Fruit fly (Drosophila melanogaster) whole organism, embryonic: ENCODE data around the gene CG12880.
A peak's percentile ranks its signal among the peaks of the same experiment; 100 is the strongest.

Experiments used
- BtbVII ChIP-seq: fragments of 200-800 bp; sonication (Bioruptor generic); optimal IDR thresholded peaks from 3 replicates; lab custom pipeline; 2017; ENCODE audit warnings: missing biosample characterization, mild to moderate bottlenecking, missing genetic modification characterization
- Bteb2 ChIP-seq: fragments of 200-800 bp; sonication (Bioruptor generic); optimal IDR thresholded peaks from 2 replicates; lab custom pipeline; 2016; ENCODE audit warnings: missing biosample characterization, missing genetic modification characterization
- CG13624 ChIP-seq: fragments of 200-800 bp; sonication (Bioruptor generic); optimal IDR thresholded peaks from 2 replicates; lab custom pipeline; 2016; ENCODE audit warnings: missing biosample characterization, missing genetic modification characterization
- CG14710 ChIP-seq: fragments of 200-800 bp; sonication (Bioruptor generic); optimal IDR thresholded peaks from 3 replicates; lab custom pipeline; 2019; ENCODE audit warnings: missing biosample characterization, mild to moderate bottlenecking, missing genetic modification characterization, moderate library complexity
- CG15696 ChIP-seq: fragments of 200-800 bp; sonication (Bioruptor generic); optimal IDR thresholded peaks from 2 replicates; lab custom pipeline; 2019; ENCODE audit warnings: missing biosample characterization, mild to moderate bottlenecking, missing genetic modification characterization, moderate library complexity
- CG16813 ChIP-seq: fragments of 200-800 bp; sonication (Bioruptor generic); IDR thresholded peaks from 3 replicates; pipeline ENCODE4 v1.3.6; 2022; ENCODE audit warnings: missing biosample characterization, missing genetic modification characterization; ENCODE audit not compliant: partially characterized antibody
- CG2202 ChIP-seq: fragments of 200-800 bp; sonication (Bioruptor generic); optimal IDR thresholded peaks from 2 replicates; lab custom pipeline; 2018; ENCODE audit warnings: missing biosample characterization, mild to moderate bottlenecking, missing genetic modification characterization
- CG3281 ChIP-seq: fragments of 200-800 bp; sonication (Bioruptor generic); optimal IDR thresholded peaks from 3 replicates; lab custom pipeline; 2017; ENCODE audit warnings: missing biosample characterization, mild to moderate bottlenecking, missing genetic modification characterization
- CG3838 ChIP-seq: fragments of 200-800 bp; sonication (Bioruptor generic); optimal IDR thresholded peaks from 3 replicates; lab custom pipeline; 2016; ENCODE audit warnings: missing biosample characterization, missing genetic modification characterization
- CG5953 ChIP-seq: fragments of 200-800 bp; sonication (Bioruptor generic); IDR thresholded peaks from 2 replicates; pipeline ENCODE4 v1.3.6; 2022; ENCODE audit warnings: missing biosample characterization, missing genetic modification characterization
- CG6854 ChIP-seq: fragments of 200-800 bp; sonication (Bioruptor generic); optimal IDR thresholded peaks from 3 replicates; lab custom pipeline; 2017; ENCODE audit warnings: missing biosample characterization, mild to moderate bottlenecking, missing genetic modification characterization
- CG9797 ChIP-seq: fragments of 200-800 bp; sonication (Bioruptor generic); optimal IDR thresholded peaks from 3 replicates; lab custom pipeline; 2018; ENCODE audit warnings: missing biosample characterization, mild to moderate bottlenecking, missing genetic modification characterization
- CG9932 ChIP-seq: fragments of 200-800 bp; sonication (Bioruptor generic); IDR thresholded peaks from 2 replicates; pipeline ENCODE4 v1.3.6; 2022; ENCODE audit warnings: missing biosample characterization, missing genetic modification characterization
- CrebB ChIP-seq: fragments of 200-800 bp; sonication (Bioruptor generic); optimal IDR thresholded peaks from 3 replicates; lab custom pipeline; 2018; ENCODE audit warnings: missing biosample characterization, mild to moderate bottlenecking, missing genetic modification characterization
- Dbx ChIP-seq: fragments of 200-800 bp; sonication (Bioruptor generic); IDR thresholded peaks from 3 replicates; pipeline ENCODE4 v1.3.6; 2022; ENCODE audit warnings: missing biosample characterization, missing genetic modification characterization
- Deaf1 ChIP-seq: fragments of 200-800 bp; optimal IDR thresholded peaks from 3 replicates; lab custom pipeline; 2019; ENCODE audit warnings: missing biosample characterization, mild to moderate bottlenecking, missing genetic modification characterization, moderate library complexity
- Ets65A ChIP-seq: fragments of 200-800 bp; sonication (Bioruptor generic); peaks from one replicate; lab custom pipeline; 2016; ENCODE audit warnings: missing biosample characterization, missing genetic modification characterization
- HLH3B ChIP-seq: fragments of 200-800 bp; sonication (Bioruptor generic); IDR thresholded peaks from 2 replicates; pipeline ENCODE4 v1.3.6; 2022; ENCODE audit warnings: missing biosample characterization, missing genetic modification characterization
- Lim3 ChIP-seq: fragments of 200-800 bp; sonication (Bioruptor generic); IDR thresholded peaks from 2 replicates; pipeline ENCODE4 v1.3.6; 2022; ENCODE audit warnings: missing biosample characterization, missing genetic modification characterization
- MESR4 ChIP-seq: fragments of 200-800 bp; sonication (Bioruptor generic); optimal IDR thresholded peaks from 2 replicates; lab custom pipeline; 2018; ENCODE audit warnings: missing biosample characterization, mild to moderate bottlenecking, missing genetic modification characterization, moderate library complexity
- Myb ChIP-seq: fragments of 200-800 bp; sonication (Bioruptor generic); optimal IDR thresholded peaks from 2 replicates; lab custom pipeline; 2016; ENCODE audit warnings: missing biosample characterization, missing genetic modification characterization
- Optix ChIP-seq: fragments of 200-800 bp; sonication (Bioruptor generic); IDR thresholded peaks from 3 replicates; pipeline ENCODE4 v1.3.6; 2022; ENCODE audit warnings: missing biosample characterization, missing genetic modification characterization
- Ptx1 ChIP-seq: fragments of 200-800 bp; sonication (Bioruptor generic); IDR thresholded peaks from 2 replicates; pipeline ENCODE4 v1.3.6; 2022; ENCODE audit warnings: missing biosample characterization, missing genetic modification characterization
- Rfx ChIP-seq: fragments of 200-800 bp; sonication (Bioruptor generic); IDR thresholded peaks from 2 replicates; pipeline ENCODE4 v1.3.6; 2022; ENCODE audit warnings: missing biosample characterization, missing genetic modification characterization
- Side ChIP-seq: fragments of 200-800 bp; sonication (Bioruptor generic); optimal IDR thresholded peaks from 2 replicates; lab custom pipeline; 2016; ENCODE audit warnings: missing biosample characterization, missing genetic modification characterization
- Spps ChIP-seq: fragments of 200-800 bp; sonication (Bioruptor generic); optimal IDR thresholded peaks from 2 replicates; lab custom pipeline; 2018; ENCODE audit warnings: missing biosample characterization, mild to moderate bottlenecking, missing genetic modification characterization
- Sry-β ChIP-seq: fragments of 200-800 bp; sonication (Bioruptor generic); optimal IDR thresholded peaks from 2 replicates; lab custom pipeline; 2018; ENCODE audit warnings: missing biosample characterization, mild to moderate bottlenecking, missing genetic modification characterization, moderate library complexity
- Sry-δ ChIP-seq: fragments of 200-800 bp; sonication (Bioruptor generic); optimal IDR thresholded peaks from 2 replicates; lab custom pipeline; 2016; ENCODE audit warnings: missing biosample characterization, missing genetic modification characterization
- Vsx1 ChIP-seq: fragments of 200-800 bp; sonication (Bioruptor generic); optimal IDR thresholded peaks from 2 replicates; lab custom pipeline; 2017; ENCODE audit warnings: missing biosample characterization, mild to moderate bottlenecking, missing genetic modification characterization, missing genetic modification reagents
- ato ChIP-seq: fragments of 200-800 bp; sonication (Bioruptor generic); IDR thresholded peaks from 2 replicates; pipeline ENCODE4 v1.3.6; 2022; ENCODE audit warnings: missing biosample characterization, missing genetic modification characterization; ENCODE audit not compliant: partially characterized antibody
- btn ChIP-seq: fragments of 200-800 bp; sonication (Bioruptor generic); optimal IDR thresholded peaks from 2 replicates; lab custom pipeline; 2016; ENCODE audit warnings: missing biosample characterization, missing genetic modification characterization
- cad ChIP-seq: fragments of >200 bp; optimal IDR thresholded peaks from 2 replicates; lab custom pipeline; 2017; ENCODE audit warnings: missing biosample characterization, missing genetic modification characterization
- croc ChIP-seq: fragments of 200-800 bp; sonication (Bioruptor generic); conservative IDR thresholded peaks from 3 replicates; pipeline ENCODE4 v1.3.6; 2022; ENCODE audit warnings: missing biosample characterization, missing genetic modification characterization
- eyg ChIP-seq: fragments of 200-800 bp; sonication (Bioruptor generic); optimal IDR thresholded peaks from 3 replicates; lab custom pipeline; 2016; ENCODE audit warnings: missing biosample characterization, missing genetic modification characterization
- fd102C ChIP-seq: fragments of 200-800 bp; sonication (Bioruptor generic); optimal IDR thresholded peaks from 2 replicates; lab custom pipeline; 2018; ENCODE audit warnings: missing biosample characterization, mild to moderate bottlenecking, missing genetic modification characterization, moderate library complexity
- gce ChIP-seq: fragments of 200-800 bp; sonication (Bioruptor generic); IDR thresholded peaks from 3 replicates; pipeline ENCODE4 v1.3.6; 2022; ENCODE audit warnings: missing biosample characterization, missing genetic modification characterization
- hbn ChIP-seq: fragments of 200-800 bp; sonication (Bioruptor generic); IDR thresholded peaks from 2 replicates; pipeline ENCODE4 v1.3.6; 2022; ENCODE audit warnings: missing biosample characterization, missing genetic modification characterization; ENCODE audit not compliant: partially characterized antibody
- mam ChIP-seq: fragments of 200-800 bp; sonication (Bioruptor generic); optimal IDR thresholded peaks from 3 replicates; lab custom pipeline; 2016; ENCODE audit warnings: missing biosample characterization, missing genetic modification characterization
- nom ChIP-seq: fragments of 200-800 bp; sonication (Bioruptor generic); optimal IDR thresholded peaks from 2 replicates; lab custom pipeline; 2017; ENCODE audit warnings: missing biosample characterization, missing genetic modification characterization, mild to moderate bottlenecking, moderate library complexity, missing genetic modification reagents
- onecut ChIP-seq: fragments of 200-800 bp; sonication (Bioruptor generic); IDR thresholded peaks from 2 replicates; pipeline ENCODE4 v1.3.6; 2022; ENCODE audit warnings: missing biosample characterization, missing genetic modification characterization
- org-1 ChIP-seq: fragments of 200-800 bp; sonication (Bioruptor generic); optimal IDR thresholded peaks from 2 replicates; lab custom pipeline; 2017; ENCODE audit warnings: missing biosample characterization, missing genetic modification characterization
- pros ChIP-seq: fragments of 200-800 bp; sonication (Bioruptor generic); optimal IDR thresholded peaks from 3 replicates; lab custom pipeline; 2019; ENCODE audit warnings: missing biosample characterization, mild to moderate bottlenecking, missing genetic modification characterization, moderate library complexity
- sima ChIP-seq: fragments of 200-800 bp; sonication (Bioruptor generic); optimal IDR thresholded peaks from 2 replicates; lab custom pipeline; 2016; ENCODE audit warnings: missing biosample characterization, missing genetic modification characterization
- sisA ChIP-seq: fragments of 200-800 bp; sonication (Bioruptor generic); IDR thresholded peaks from 2 replicates; pipeline ENCODE4 v1.3.6; 2022; ENCODE audit warnings: missing biosample characterization, missing genetic modification characterization
- sob ChIP-seq: fragments of 200-800 bp; sonication (Bioruptor generic); IDR thresholded peaks from 2 replicates; pipeline ENCODE4 v1.3.6; 2022; ENCODE audit warnings: missing biosample characterization, missing genetic modification characterization
- tup ChIP-seq: fragments of 200-800 bp; sonication (Bioruptor generic); optimal IDR thresholded peaks from 2 replicates; lab custom pipeline; 2016; ENCODE audit warnings: missing biosample characterization, mild to moderate bottlenecking, missing genetic modification characterization, moderate library complexity
- unc-4 ChIP-seq: fragments of 200-800 bp; sonication (Bioruptor generic); IDR thresholded peaks from 2 replicates; pipeline ENCODE4 v1.3.6; 2022; ENCODE audit warnings: missing biosample characterization, missing genetic modification characterization; ENCODE audit not compliant: partially characterized antibody
- wek ChIP-seq: fragments of 200-800 bp; sonication (Bioruptor generic); optimal IDR thresholded peaks from 3 replicates; lab custom pipeline; 2018; ENCODE audit warnings: missing biosample characterization, mild to moderate bottlenecking, missing genetic modification characterization, moderate library complexity
- zen ChIP-seq: fragments of 200-800 bp; sonication (Bioruptor generic); optimal IDR thresholded peaks from 3 replicates; lab custom pipeline; 2018; ENCODE audit warnings: missing biosample characterization, mild to moderate bottlenecking, missing genetic modification characterization, moderate library complexity
- zen2 ChIP-seq: fragments of 200-800 bp; sonication (Bioruptor generic); IDR thresholded peaks from 3 replicates; pipeline ENCODE4 v1.3.6; 2022; ENCODE audit warnings: missing biosample characterization, missing genetic modification characterization; ENCODE audit not compliant: partially characterized antibody

CG12880 gene

dm6 chr3R:27636010-27636584 lies 49.7 kb upstream of the CG12880 start, which contains the start of the genes CG5611 and Mtl (continued):
- TF ChIP-seq CG6854 (peak; percentile 99), wek (GFP tag; lab: Kevin White, UChicago) (peak; percentile 96), tup (GFP tag; lab: Kevin White, UChicago) (peak; percentile 98), CG3838 (GFP tag; lab: Kevin White, UChicago) (peak; percentile 97), nom (peak; percentile 97), Dbx (GFP tag; lab: Robert Waterston, UW) (peak; percentile 100), Rfx (GFP tag; lab: Robert Waterston, UW) (peak; percentile 100), eyg (GFP tag; lab: Kevin White, UChicago) (peak; percentile 88), cad (GFP tag; lab: Kevin White, UChicago) (no peak), Deaf1 (tag; lab: Kevin White, UChicago) (peak; percentile 91), BtbVII (GFP tag; lab: Kevin White, UChicago) (peak; percentile 99), sima (GFP tag; lab: Kevin White, UChicago) (peak; percentile 91), fd102C (peak; percentile 97), Lim3 (peak; percentile 99), zen2 (GFP tag; lab: Robert Waterston, UW) (no peak), sob (GFP tag; lab: Robert Waterston, UW) (peak; percentile 100), ato (GFP tag; lab: Robert Waterston, UW) (no peak), unc-4 (no peak), Ptx1 (GFP tag; lab: Robert Waterston, UW) (peak; percentile 100), CrebB (tag; lab: Kevin White, UChicago) (peak; percentile 99), onecut (GFP tag; lab: Robert Waterston, UW) (peak; percentile 99), MESR4 (GFP tag; lab: Kevin White, UChicago) (peak; percentile 91), Vsx1 (GFP tag; lab: Kevin White, UChicago) (peak; percentile 98), HLH3B (GFP tag; lab: Robert Waterston, UW) (peak; percentile 100), Sry-β (GFP tag; lab: Kevin White, UChicago) (peak; percentile 98), Sry-δ (peak; percentile 69), zen (tag; lab: Kevin White, UChicago) (peak; percentile 100), Bteb2 (GFP tag; lab: Kevin White, UChicago) (peak; percentile 99), gce (GFP tag; lab: Robert Waterston, UW) (peak; percentile 100), Spps (tag; lab: Kevin White, UChicago) (peak; percentile 99), mam (GFP tag; lab: Kevin White, UChicago) (peak; percentile 99), sisA (peak; percentile 100), org-1 (GFP tag; lab: Kevin White, UChicago) (peak; percentile 99), hbn (peak; percentile 35; the same call in 1 of the 2 replicates), CG9932 (GFP tag; lab: Robert Waterston, UW) (peak; percentile 100), pros (GFP tag; lab: Kevin White, UChicago) (peak; percentile 82), croc (GFP tag; lab: Robert Waterston, UW) (peak; percentile 100), CG2202 (tag; lab: Kevin White, UChicago) (peak; percentile 100), CG13624 (peak; percentile 98), CG9797 (GFP tag; lab: Kevin White, UChicago) (peak; percentile 60), Ets65A (peak; percentile 100), CG5953 (GFP tag; lab: Robert Waterston, UW) (peak; percentile 100), Optix (GFP tag; lab: Robert Waterston, UW) (peak; percentile 99), Side (GFP tag; lab: Kevin White, UChicago) (peak; percentile 94), CG3281 (GFP tag; lab: Kevin White, UChicago) (peak; percentile 99), CG15696 (peak; percentile 100), CG16813 (GFP tag; lab: Robert Waterston, UW) (0 out of 3 replicates have a peak, but pooled peaks have one; percentile 43), Myb (GFP tag; lab: Kevin White, UChicago) (peak; percentile 84), CG14710 (tag; lab: Kevin White, UChicago) (peak; percentile 99), btn (GFP tag; lab: Kevin White, UChicago) (peak; percentile 87)
